Worm (Caenorhabditis elegans) whole organism, L4 larva: Measurements from ENCODE around the gene abu-15.
A peak's percentile ranks its signal among the peaks of the same experiment; 100 is the strongest.

ENCODE experiments used
- F44E2.7 ChIP-seq: fragments of 200-800 bp; sonication (Bioruptor generic); IDR thresholded peaks from 2 replicates; pipeline ENCODE4 v2.1.2; 2022; ENCODE audit warnings: missing genetic modification characterization, missing compliant biosample characterization
- Y75B8A.6 ChIP-seq: fragments of 200-800 bp; sonication (Bioruptor generic); IDR thresholded peaks from 2 replicates; pipeline ENCODE4 v1.3.6; 2022; ENCODE audit warnings: missing genetic modification reagents, missing genetic modification characterization, missing compliant biosample characterization
- aha-1 ChIP-seq: fragments of 150-350 bp; peaks from one replicate; lab custom pipeline; 2014; ENCODE audit warnings: missing biosample characterization, missing genetic modification characterization
- aly-2 ChIP-seq: sonication (generic microtip); optimal IDR thresholded peaks from 2 replicates; lab custom pipeline; 2018; ENCODE audit warnings: missing biosample characterization, missing genetic modification characterization
- arid-1 ChIP-seq: fragments of 200-800 bp; sonication (Bioruptor generic); conservative IDR thresholded peaks from 2 replicates; pipeline ENCODE4 v1.3.6; 2022; ENCODE audit warnings: missing genetic modification reagents, missing genetic modification characterization, missing compliant biosample characterization
- ceh-28 ChIP-seq: fragments of 150-350 bp; optimal IDR thresholded peaks from 2 replicates; lab custom pipeline; 2014; ENCODE audit warnings: missing biosample characterization, missing genetic modification reagents, missing genetic modification characterization
- ceh-32 ChIP-seq: sonication (generic microtip); optimal IDR thresholded peaks from 2 replicates; lab custom pipeline; 2016; ENCODE audit warnings: mild to moderate bottlenecking, missing genetic modification characterization, missing compliant biosample characterization; ENCODE audit not compliant: poor library complexity
- cey-2 ChIP-seq: sonication (generic microtip); optimal IDR thresholded peaks from 3 replicates; lab custom pipeline; 2017; ENCODE audit warnings: missing genetic modification characterization, mild to moderate bottlenecking, missing compliant biosample characterization, antibody characterized with exemption, borderline replicate concordance; ENCODE audit not compliant: insufficient read depth
- ctbp-1 ChIP-seq: fragments of 200-800 bp; sonication (Bioruptor generic); IDR thresholded peaks from 2 replicates; pipeline ENCODE4 v1.3.6; 2022; ENCODE audit warnings: missing genetic modification reagents, missing genetic modification characterization, missing compliant biosample characterization
- daf-12 ChIP-seq: fragments of 150-350 bp; optimal IDR thresholded peaks from 2 replicates; lab custom pipeline; 2014; ENCODE audit warnings: missing biosample characterization, missing genetic modification reagents, missing genetic modification characterization
- dmd-6 ChIP-seq: fragments of 200-800 bp; sonication (Bioruptor generic); IDR thresholded peaks from 2 replicates; pipeline ENCODE4 v1.3.6; 2022; ENCODE audit warnings: missing genetic modification reagents, missing genetic modification characterization, missing compliant biosample characterization
- dmd-9 ChIP-seq: fragments of 200-800 bp; sonication (Bioruptor generic); IDR thresholded peaks from 2 replicates; pipeline ENCODE4 v1.3.6; 2022; ENCODE audit warnings: missing genetic modification reagents, missing genetic modification characterization, missing compliant biosample characterization
- dpl-1 ChIP-seq: fragments of 150-350 bp; optimal IDR thresholded peaks from 2 replicates; lab custom pipeline; 2014; ENCODE audit warnings: missing biosample characterization, missing genetic modification reagents, missing genetic modification characterization
- duxl-1 ChIP-seq: sonication (generic microtip); optimal IDR thresholded peaks from 2 replicates; lab custom pipeline; 2016; ENCODE audit warnings: mild to moderate bottlenecking, missing genetic modification characterization, moderate library complexity, missing compliant biosample characterization; ENCODE audit not compliant: poor library complexity
- dve-1 ChIP-seq: sonication (generic microtip); optimal IDR thresholded peaks from 2 replicates; lab custom pipeline; 2017; ENCODE audit warnings: antibody characterized with exemption, mild to moderate bottlenecking, missing genetic modification characterization, missing compliant biosample characterization; ENCODE audit not compliant: insufficient read depth
- fkh-10 ChIP-seq: fragments of 150-350 bp; optimal IDR thresholded peaks from 2 replicates; lab custom pipeline; 2014; ENCODE audit warnings: missing biosample characterization, missing genetic modification reagents, missing genetic modification characterization
- fos-1 ChIP-seq: fragments of 150-350 bp; optimal IDR thresholded peaks from 2 replicates; lab custom pipeline; 2014; ENCODE audit warnings: missing biosample characterization, missing genetic modification characterization
- jun-1 ChIP-seq: fragments of 150-350 bp; optimal IDR thresholded peaks from 2 replicates; lab custom pipeline; 2014; ENCODE audit warnings: missing biosample characterization, missing genetic modification reagents, missing genetic modification characterization
- lim-7 ChIP-seq: fragments of 200-800 bp; sonication (Bioruptor generic); IDR thresholded peaks from 2 replicates; pipeline ENCODE4 v1.3.6; 2022; ENCODE audit warnings: missing genetic modification characterization, missing compliant biosample characterization
- lin-1 ChIP-seq: fragments of 200-800 bp; sonication (Bioruptor generic); IDR thresholded peaks from 2 replicates; pipeline ENCODE4 v1.3.6; 2022; ENCODE audit warnings: missing genetic modification reagents, missing genetic modification characterization, missing compliant biosample characterization
- lin-15B ChIP-seq: fragments of 150-350 bp; sonication (generic microtip); optimal IDR thresholded peaks from 3 replicates; lab custom pipeline; 2014; ENCODE audit warnings: missing biosample characterization, missing genetic modification characterization
- nhr-102 ChIP-seq: sonication (generic microtip); optimal IDR thresholded peaks from 2 replicates; lab custom pipeline; 2016; ENCODE audit warnings: mild to moderate bottlenecking, missing genetic modification characterization, moderate library complexity, missing compliant biosample characterization
- nhr-111 ChIP-seq: fragments of 200-800 bp; sonication (Bioruptor generic); optimal IDR thresholded peaks from 2 replicates; lab custom pipeline; 2018; ENCODE audit warnings: mild to moderate bottlenecking, missing genetic modification characterization, missing compliant biosample characterization
- nhr-237 ChIP-seq: sonication (generic microtip); optimal IDR thresholded peaks from 2 replicates; lab custom pipeline; 2017; ENCODE audit warnings: missing biosample characterization, missing genetic modification characterization
- nhr-77 ChIP-seq: fragments of 150-350 bp; optimal IDR thresholded peaks from 2 replicates; lab custom pipeline; 2014; ENCODE audit warnings: missing biosample characterization, missing genetic modification characterization
- php-3 ChIP-seq: fragments of 200-800 bp; sonication (Bioruptor generic); IDR thresholded peaks from 2 replicates; pipeline ENCODE4 v1.3.6; 2022; ENCODE audit warnings: missing genetic modification reagents, missing genetic modification characterization, missing compliant biosample characterization
- saeg-2 ChIP-seq: fragments of 200-800 bp; sonication (Bioruptor generic); IDR thresholded peaks from 2 replicates; pipeline ENCODE4 v1.3.6; 2022; ENCODE audit warnings: missing genetic modification reagents, missing genetic modification characterization, missing compliant biosample characterization
- spr-1 ChIP-seq: sonication (generic microtip); optimal IDR thresholded peaks from 2 replicates; lab custom pipeline; 2016; ENCODE audit warnings: mild to moderate bottlenecking, missing genetic modification characterization, missing compliant biosample characterization
- unc-62 ChIP-seq, 3 experiments: fragments of 150-350 bp in 1 of 3; sonication (generic microtip); optimal IDR thresholded peaks in 2 of 3; peaks in 1 of 3; 1 replicate in 1 of 3; 2 replicates in 2 of 3; lab custom pipeline; 2014 to 2017; ENCODE audit warnings: missing biosample characterization in 3 of 3, missing genetic modification characterization in 3 of 3, missing genetic modification reagents in 3 of 3, missing genotype in 1 of 3
- vab-7 ChIP-seq: fragments of 200-800 bp; sonication (Bioruptor generic); IDR thresholded peaks from 2 replicates; pipeline ENCODE4 v1.3.6; 2022; ENCODE audit warnings: missing genetic modification reagents, missing genetic modification characterization, missing compliant biosample characterization
- zfp-2 ChIP-seq: sonication (generic microtip); optimal IDR thresholded peaks from 2 replicates; lab custom pipeline; 2016; ENCODE audit warnings: mild to moderate bottlenecking, missing genetic modification characterization, missing compliant biosample characterization
- ztf-7 ChIP-seq: fragments of 150-350 bp; optimal IDR thresholded peaks from 2 replicates; lab custom pipeline; 2014; ENCODE audit warnings: missing biosample characterization, missing genetic modification characterization

The abu-15 gene

ce11 chrV:5150880-5151279 lies 7.5 kb upstream of the abu-15 start, which contains the start of gene srh-130:
TSS of gene srh-130 (plus strand) at chrV:5151180.
- TF ChIP-seq nhr-237 (tag; lab: Kevin White, UChicago) (no peak), ztf-7 (tag; lab: Kevin White, UChicago) (no peak), fkh-10 (GFP tag; lab: Kevin White, UChicago) (no peak), fos-1 (no peak), nhr-77 (no peak), dmd-9 (GFP tag; lab: Robert Waterston, UW) (no peak), unc-62 (GFP tag; optimal IDR thresholded peaks at IDR 0.05 in 1 of 2; lab: Kevin White, UChicago) (peak in 1 of 2 experiments; percentile 0), unc-62 (tag; optimal IDR thresholded peaks at IDR 0.05; lab: Kevin White, UChicago) (no peak), lin-1 (no peak)

ce11 chrV:5155516-5155915 lies 2.9 kb upstream of the abu-15 start, which contains the start of gene srx-38:
TSS of gene srx-38 (minus strand) at chrV:5155616.
- no peak for TF ChIP-seq lin-15B
- TF ChIP-seq saeg-2 (GFP tag; lab: Robert Waterston, UW), result no peak

DNA sequence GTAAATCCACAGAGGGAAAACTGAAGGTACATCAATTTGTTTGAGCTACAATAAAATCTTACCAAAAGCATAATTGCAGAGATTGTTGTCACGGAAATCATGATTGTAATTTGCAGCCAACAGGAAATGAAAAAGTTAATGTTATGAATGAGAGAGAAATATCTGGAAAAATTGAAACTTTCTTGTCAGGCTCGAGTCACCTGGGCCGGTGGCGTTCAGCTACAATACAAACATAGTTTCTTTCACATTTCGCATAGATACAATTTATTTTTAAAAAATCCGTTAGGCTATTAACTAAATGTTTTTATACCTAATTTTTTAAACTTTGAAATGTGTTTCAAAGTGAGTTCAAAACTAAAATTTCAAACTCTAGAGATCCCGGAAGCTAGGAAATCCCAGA lies 742 bp upstream of the abu-15 start, which contains the start of gene srx-39:
Gene srx-39, minus strand, starts transcription at position 101 of the 400 bp plus-strand sequence.
- TF ChIP-seq ctbp-1 (no peak), Y75B8A.6 (no peak), nhr-111 (GFP tag; lab: Kevin White, UChicago) (no peak), daf-12 (tag; lab: Kevin White, UChicago) (no peak), dve-1 (no peak), aly-2 (tag; lab: Kevin White, UChicago) (no peak), ceh-32 (tag; lab: Kevin White, UChicago) (no peak)

- TF ChIP-seq lin-1 (no peak), duxl-1 (no peak), nhr-102 (tag; lab: Kevin White, UChicago) (no peak)
Observed at ce11 chrV:5161792-5162191, 3.4 kb downstream of the abu-15 start, which contains the start of gene abu-6. TSS of gene abu-6 (minus strand) at chrV:5161892.

DNA sequence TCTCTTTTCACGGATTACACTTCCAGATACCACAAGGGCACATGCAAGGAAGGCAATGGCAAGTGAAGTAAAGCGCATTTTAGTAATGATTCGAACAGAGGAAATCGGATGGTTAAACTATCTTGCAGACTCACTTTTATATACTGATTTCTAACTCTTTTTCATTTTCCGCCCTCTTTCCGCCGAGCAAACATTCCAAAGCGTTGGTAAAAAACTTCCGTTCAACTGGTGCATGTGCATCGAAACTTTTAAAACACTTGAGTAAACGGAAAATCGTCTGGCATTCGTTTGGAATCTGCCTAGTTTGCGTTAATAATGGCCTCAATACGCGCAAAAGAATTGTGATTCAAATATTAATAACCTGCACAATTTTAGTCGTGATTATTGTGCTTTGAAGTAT lies 6.3 kb downstream of the abu-15 start, which contains the start of gene abu-7:
Gene abu-7, minus strand, starts transcription at position 101 of the 400 bp plus-strand sequence.
- TF ChIP-seq jun-1 (no peak), php-3 (GFP tag; lab: Robert Waterston, UW) (no peak), arid-1 (GFP tag; lab: Robert Waterston, UW) (no peak), unc-62 (GFP tag; optimal IDR thresholded peaks at IDR 0.05 in 1 of 2; lab: Kevin White, UChicago) (no peak), unc-62 (tag; optimal IDR thresholded peaks at IDR 0.05; lab: Kevin White, UChicago) (no peak), ceh-28 (tag; lab: Kevin White, UChicago) (no peak), vab-7 (GFP tag; lab: Robert Waterston, UW) (no peak), ztf-7 (tag; lab: Kevin White, UChicago) (no peak), dmd-6 (GFP tag; lab: Robert Waterston, UW) (no peak), lim-7 (GFP tag; lab: Robert Waterston, UW) (no peak), cey-2 (tag; lab: Kevin White, UChicago) (no peak), F44E2.7 (no peak), zfp-2 (no peak), spr-1 (no peak)
- TF ChIP-seq, all 104 proteins: peak for 0

- peak; percentile 40 for TF ChIP-seq aha-1 (tag; lab: Kevin White, UChicago)
- TF ChIP-seq dpl-1 (GFP tag; lab: Kevin White, UChicago), result no peak
- peak in 1 of 2 experiments; percentile 35 for TF ChIP-seq unc-62 (GFP tag; optimal IDR thresholded peaks at IDR 0.05 in 1 of 2; lab: Kevin White, UChicago)
- no peak for TF ChIP-seq unc-62 (tag; optimal IDR thresholded peaks at IDR 0.05; lab: Kevin White, UChicago)
Observed at ce11 chrV:5165426-5165825, 7.0 kb downstream of the abu-15 start, which contains the start of gene srw-140. TSS of gene srw-140 (plus strand) at chrV:5165726.
